Fruit fly (Drosophila melanogaster) Kc167 (cell line): ENCODE results near the gene CG32269.

Experiments
- Myc ChIP-seq: fragments of >200 bp; optimal IDR thresholded peaks from 2 replicates; lab custom pipeline; 2017; ENCODE audit warnings: missing external identifiers
- Sin3A ChIP-seq: fragments of >200 bp; optimal IDR thresholded peaks from 2 replicates; lab custom pipeline; 2018; ENCODE audit warnings: missing external identifiers
- h ChIP-seq: fragments of >200 bp; optimal IDR thresholded peaks from 3 replicates; lab custom pipeline; 2018; ENCODE audit warnings: missing external identifiers
- insv ChIP-seq: fragments of >200 bp; optimal IDR thresholded peaks from 3 replicates; lab custom pipeline; 2018; ENCODE audit warnings: missing external identifiers
- psq ChIP-seq: fragments of >200 bp; optimal IDR thresholded peaks from 2 replicates; lab custom pipeline; 2017; ENCODE audit warnings: missing external identifiers
- ttk ChIP-seq: sonication (Bioruptor generic); optimal IDR thresholded peaks from 2 replicates; lab custom pipeline; 2017; ENCODE audit warnings: missing external identifiers

CG32269 gene

DNA sequence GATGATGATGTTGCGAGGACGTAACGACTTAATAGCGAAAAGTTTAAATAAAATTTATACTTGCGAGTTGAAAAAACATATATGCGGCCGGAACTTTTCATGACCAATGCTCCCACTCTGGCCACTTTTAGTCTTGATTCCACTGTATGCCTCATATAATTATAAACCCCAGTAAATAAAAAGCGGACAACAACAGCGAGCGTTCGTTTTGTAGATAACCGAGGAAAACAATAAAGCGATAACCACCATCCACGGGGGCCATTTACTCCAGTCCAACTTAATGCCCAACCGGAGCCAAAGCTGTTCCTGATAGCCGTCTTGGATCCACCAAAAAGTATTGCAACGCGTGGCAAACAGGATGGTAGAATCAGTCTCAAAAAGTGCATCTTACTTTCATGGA, 27.5 kb upstream of the CG32269 start:
- no peak for TF ChIP-seq h (lab: Kevin White, UChicago)

DNA sequence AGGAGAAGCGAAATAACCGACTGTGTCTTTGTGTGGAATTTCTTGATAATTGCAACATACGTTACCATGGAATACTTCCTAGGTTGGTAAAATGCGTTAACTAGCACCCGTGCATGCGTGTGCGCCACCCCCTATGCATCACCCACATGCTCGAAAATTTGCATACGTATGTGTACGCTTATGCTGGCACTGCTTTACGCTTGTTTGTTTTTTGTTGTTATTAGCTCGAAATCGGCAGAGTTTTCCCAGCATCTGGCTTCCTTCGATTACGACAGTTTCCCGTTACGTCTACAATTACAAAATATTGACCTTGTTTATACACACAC, 17.6 kb upstream of the CG32269 start:
- TF ChIP-seq insv (lab: Kevin White, UChicago) (no peak), Sin3A (no peak), Myc (no peak), h (lab: Kevin White, UChicago) (no peak), psq (lab: Kevin White, UChicago) (no peak), ttk (lab: Kevin White, UChicago) (no peak)

DNA sequence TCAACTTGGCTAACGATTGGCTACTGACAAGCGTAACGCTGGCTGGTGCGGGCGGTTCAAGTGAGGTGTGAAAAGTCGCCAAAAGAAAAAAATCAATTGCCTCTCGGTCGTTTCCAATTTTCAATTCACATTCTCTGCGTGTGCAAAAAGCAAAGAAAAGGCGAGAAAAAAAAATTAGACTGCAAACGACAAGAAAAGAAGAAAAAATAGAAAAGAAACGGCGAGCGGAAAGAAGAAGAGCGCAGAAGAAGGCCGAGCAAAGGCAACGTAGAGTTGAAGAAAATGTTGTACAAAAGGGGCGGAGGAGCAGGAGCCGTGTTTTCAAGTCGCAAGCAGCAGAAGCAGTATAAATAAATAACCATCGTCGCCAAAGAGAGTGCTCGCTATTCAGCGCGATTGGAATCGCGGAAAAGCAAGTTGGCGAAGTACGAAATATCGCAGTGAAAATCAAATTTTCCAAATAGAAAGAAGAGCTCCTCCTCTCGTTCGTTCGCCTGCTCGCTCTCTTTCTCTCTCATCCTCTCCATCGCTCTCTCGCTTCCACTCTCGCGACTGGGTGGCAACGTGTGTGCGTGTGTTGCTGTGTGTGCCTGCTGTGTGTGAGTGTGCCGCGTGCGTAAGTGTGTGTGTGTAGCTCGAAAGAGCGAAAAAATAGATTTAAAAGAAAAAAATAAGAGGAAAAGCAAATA, 17.1 kb upstream of the CG32269 start:
- TF ChIP-seq psq (lab: Kevin White, UChicago) (no peak), Myc (no peak), h (lab: Kevin White, UChicago) (no peak), Sin3A (no peak), ttk (lab: Kevin White, UChicago) (no peak), insv (lab: Kevin White, UChicago) (no peak)

DNA sequence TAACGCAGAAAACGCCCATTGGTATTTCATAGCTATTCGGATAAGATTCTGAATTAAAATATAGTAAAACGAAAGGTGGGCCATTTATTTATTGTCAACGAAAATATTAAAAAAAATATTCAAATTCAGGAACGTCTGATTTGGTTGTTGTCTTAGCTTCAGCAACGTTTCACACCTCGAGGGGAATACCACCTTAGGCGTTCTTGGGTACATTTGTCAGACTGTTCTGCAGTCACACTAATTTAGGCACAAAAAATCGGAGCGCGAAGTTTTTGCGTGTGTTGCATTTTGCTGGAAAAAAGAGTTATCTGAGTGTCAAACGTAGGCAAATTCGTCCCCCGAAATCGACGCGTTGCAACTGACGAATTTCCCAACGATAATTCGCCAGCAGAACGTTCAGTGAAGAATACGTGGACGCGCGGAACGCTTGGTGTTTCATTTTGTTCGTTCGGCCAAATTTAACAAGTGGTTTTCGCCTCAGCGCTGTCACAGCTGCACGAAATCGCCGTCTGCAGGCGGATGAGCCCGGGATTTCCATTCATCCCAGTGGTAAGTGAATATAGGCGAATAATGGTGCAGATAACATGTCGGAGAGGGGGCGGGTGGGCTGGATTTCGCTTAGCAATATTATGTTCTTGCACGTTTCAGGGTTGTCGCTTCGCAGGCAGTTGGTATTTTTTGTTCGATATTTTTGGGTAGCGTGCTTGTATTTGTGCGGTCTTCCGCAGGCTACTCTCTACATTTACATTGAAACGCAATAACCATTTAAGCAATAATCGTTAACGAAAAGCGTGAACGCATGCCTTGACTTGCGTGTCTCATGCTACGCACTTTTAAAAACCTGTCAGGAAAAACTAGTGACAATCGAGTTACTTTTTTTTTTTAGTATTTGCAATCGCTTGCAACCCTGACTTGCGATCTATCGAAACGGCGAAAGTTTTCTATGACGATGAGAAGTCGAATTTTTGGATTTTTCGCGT, 16.2 kb upstream of the CG32269 start, which contains the start of gene Larp4B:
Larp4B (plus strand) TSS at position 99 of the 980 bp plus-strand sequence.
- TF ChIP-seq h (lab: Kevin White, UChicago) (no peak), psq (lab: Kevin White, UChicago) (no peak), Myc (no peak), ttk (lab: Kevin White, UChicago) (no peak), Sin3A (no peak), insv (lab: Kevin White, UChicago) (no peak)

DNA sequence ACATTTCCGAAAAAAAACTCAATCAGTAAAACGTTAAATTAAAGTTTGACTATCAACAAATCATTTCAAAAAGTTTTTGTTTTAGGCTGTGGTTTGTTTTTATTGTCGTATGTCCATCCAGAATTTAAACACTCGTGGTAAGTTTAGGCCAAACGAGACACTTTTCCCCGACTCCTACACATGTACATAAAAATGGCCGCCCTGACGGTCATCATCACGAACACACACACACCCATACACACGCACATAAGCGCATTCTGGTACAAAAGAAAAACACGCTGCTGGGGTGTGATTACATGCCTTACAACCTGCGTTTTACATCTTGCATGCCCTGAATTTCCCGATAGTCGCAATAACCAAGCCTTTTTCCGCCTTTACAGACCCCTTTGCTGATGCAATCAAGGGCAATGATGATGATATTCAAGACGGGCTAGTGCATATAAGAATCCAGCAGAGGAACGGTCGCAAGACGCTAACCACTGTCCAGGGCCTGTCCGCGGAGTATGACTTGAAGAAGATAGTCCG, 14.7 kb upstream of the CG32269 start:
- no peak for TF ChIP-seq Myc
- no peak for TF ChIP-seq psq (lab: Kevin White, UChicago)
- TF ChIP-seq insv (lab: Kevin White, UChicago), result no peak
- no peak for TF ChIP-seq h (lab: Kevin White, UChicago)
- no peak for TF ChIP-seq ttk (lab: Kevin White, UChicago)
- no peak for TF ChIP-seq Sin3A

DNA sequence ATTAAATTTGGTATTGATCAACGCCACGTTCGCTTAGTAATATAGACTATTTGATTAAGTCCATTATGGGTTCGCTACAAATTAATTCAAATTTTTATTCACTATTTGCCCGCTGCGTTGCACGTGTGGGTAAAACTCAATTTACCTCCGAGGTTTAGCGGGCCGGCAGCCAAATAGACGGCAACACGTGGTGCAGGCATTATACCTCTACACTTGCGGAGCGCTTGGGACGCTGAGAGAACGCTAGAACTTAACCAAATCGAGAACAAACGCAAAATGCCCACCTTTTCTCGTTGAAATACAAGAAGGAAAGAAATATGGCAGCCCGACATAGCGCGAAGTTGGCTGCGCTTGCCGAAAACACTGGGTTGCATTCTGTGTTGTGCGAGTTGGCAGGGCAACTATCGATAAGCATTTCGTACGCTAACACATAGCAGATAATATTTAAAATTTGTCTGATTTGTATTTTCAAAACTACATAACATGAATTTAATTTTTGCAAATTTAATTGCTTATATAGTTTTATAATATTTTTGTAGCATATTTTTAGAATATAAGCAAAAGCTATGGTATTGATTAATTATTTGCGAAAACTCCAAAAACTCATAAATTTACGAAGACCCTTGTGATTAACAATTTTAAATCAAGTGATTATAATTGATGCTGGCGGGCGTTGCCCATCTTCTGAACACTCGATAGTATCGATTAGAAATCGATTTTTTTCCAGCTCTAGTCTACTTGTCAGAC, 14.0 kb upstream of the CG32269 start, which contains the start of the genes RpL28 and eIF1:
RpL28 (minus strand) TSS at position 318 of the 747 bp plus-strand sequence.
eIF1 (plus strand) TSS at position 699 of the 747 bp plus-strand sequence.
- TF ChIP-seq insv (lab: Kevin White, UChicago) (no peak), Sin3A (no peak), psq (lab: Kevin White, UChicago) (no peak)

DNA sequence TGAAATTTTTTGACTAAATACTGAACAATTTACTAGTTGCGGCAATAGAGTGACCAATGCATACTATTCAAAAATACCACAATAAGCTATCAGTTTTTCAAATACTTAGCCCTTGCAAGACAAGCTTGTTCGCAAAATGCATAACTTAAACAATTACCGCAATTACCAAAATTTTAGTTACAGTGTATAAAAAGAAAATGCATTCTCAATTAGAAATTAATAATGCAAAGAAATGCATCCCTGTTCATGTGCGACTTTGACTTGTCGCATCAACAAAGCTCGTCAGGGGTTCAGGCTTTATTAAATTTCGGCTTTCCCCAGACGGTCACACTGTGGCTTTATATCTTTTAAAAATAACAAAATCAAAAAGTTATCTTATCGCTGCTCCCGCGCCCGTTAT, 10.1 kb upstream of the CG32269 start, which contains the start of the genes hob and nSMase:
hob (minus strand) TSS at position 62 of the 400 bp plus-strand sequence.
nSMase (plus strand) TSS at position 298 of the 400 bp plus-strand sequence.
- TF ChIP-seq h (lab: Kevin White, UChicago) (no peak), insv (lab: Kevin White, UChicago) (no peak), Sin3A (no peak), ttk (lab: Kevin White, UChicago) (no peak), psq (lab: Kevin White, UChicago) (no peak), Myc (no peak)

DNA sequence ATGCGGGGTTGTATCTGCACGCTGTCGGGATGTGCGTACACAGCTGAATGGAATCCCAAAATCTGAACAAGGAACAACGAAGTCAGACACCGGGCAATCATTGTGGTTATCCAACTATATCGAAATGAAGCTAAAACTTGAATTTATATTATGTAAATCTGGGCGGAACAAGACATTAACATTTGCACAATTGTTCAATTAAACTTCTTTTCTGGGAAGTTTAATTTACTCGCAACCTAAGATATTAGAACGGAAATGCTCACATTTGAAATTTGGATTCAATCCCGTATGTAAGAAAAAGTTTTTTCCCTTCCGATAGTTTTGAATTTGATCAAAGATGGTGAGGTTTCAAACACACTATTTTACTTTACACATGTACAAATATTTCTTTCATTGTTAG, 2.5 kb downstream of the CG32269 start, which contains the start of gene CG33160:
CG33160 (minus strand) TSS at position 101 of the 400 bp plus-strand sequence.
- TF ChIP-seq insv (lab: Kevin White, UChicago) (no peak), psq (lab: Kevin White, UChicago) (no peak), Sin3A (no peak), ttk (lab: Kevin White, UChicago) (no peak), Myc (no peak), h (lab: Kevin White, UChicago) (no peak)

DNA sequence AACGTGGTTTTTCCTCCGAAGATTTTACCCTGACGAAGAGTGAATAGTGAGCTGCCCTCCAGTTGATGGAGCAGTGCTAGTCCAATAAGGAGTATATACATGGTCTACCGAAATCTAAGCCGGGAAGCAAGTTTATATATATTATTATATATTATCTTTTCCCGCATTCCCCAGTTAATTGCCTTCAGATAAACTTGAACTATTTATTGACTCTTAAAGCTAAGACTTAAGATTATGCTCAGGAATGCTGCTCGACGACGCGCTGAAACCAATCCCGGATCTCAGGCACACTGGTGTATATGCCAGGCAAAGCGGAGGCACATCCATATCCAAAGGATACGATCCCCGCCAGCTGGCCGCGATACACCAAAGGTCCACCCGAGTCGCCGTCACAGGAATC, 3.4 kb downstream of the CG32269 start, which contains the start of gene CG32277:
CG32277 (minus strand) TSS at position 101 of the 400 bp plus-strand sequence.
- TF ChIP-seq ttk (lab: Kevin White, UChicago), result no peak
- no peak for TF ChIP-seq Myc
- TF ChIP-seq insv (lab: Kevin White, UChicago), result no peak
- TF ChIP-seq Sin3A, result no peak
- TF ChIP-seq h (lab: Kevin White, UChicago), result no peak
- TF ChIP-seq psq (lab: Kevin White, UChicago), result no peak

DNA sequence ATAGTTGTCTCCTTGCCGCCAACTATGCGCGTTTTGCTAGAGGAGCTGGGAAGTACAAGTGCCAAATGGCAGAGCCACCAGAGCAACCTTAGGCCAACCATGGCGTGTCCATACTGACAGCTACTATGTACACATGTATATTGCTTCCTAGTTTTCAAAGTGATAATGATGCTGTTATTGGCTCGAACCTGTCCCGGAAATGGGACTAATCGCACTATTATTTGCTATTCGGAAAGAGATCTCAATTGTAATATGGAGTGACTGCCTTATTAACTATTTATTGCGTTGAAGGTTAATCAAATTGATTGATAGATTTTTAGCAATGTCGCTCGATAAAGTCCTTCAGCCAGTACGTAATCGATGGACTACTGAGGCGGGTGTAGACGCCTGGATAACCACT, 4.4 kb downstream of the CG32269 start, which contains the start of gene CG33159:
CG33159 (minus strand) TSS at position 101 of the 400 bp plus-strand sequence.
- TF ChIP-seq h (lab: Kevin White, UChicago), result no peak
- TF ChIP-seq ttk (lab: Kevin White, UChicago), result no peak
- no peak for TF ChIP-seq psq (lab: Kevin White, UChicago)
- TF ChIP-seq Sin3A, result no peak
- no peak for TF ChIP-seq insv (lab: Kevin White, UChicago)
- TF ChIP-seq Myc, result no peak

DNA sequence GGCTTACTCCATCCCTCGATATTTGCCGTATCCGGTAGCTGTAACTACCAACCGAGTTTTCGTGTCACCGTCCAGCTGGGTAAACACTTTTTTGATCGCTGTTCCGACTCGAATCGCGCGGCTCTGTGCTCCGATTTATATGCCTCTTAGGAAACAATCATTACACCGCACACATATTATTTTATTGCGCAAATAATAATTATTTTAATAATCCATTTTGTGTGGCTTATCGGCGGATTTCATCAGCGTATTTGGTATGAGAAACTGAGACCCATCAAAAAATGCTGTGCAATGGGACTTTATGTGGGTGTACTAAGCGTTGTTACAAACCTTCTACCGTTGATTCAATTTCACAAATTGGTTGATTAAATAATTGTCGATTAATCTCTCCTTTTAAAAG, 5.7 kb downstream of the CG32269 start, which contains the start of gene CG32271:
CG32271 (minus strand) TSS at position 101 of the 400 bp plus-strand sequence.
- TF ChIP-seq Sin3A (no peak), psq (lab: Kevin White, UChicago) (no peak), h (lab: Kevin White, UChicago) (no peak), insv (lab: Kevin White, UChicago) (no peak), ttk (lab: Kevin White, UChicago) (no peak), Myc (no peak)
